Fruit fly (Drosophila melanogaster) ovary, adult (tissue): Measurements from ENCODE around the gene Ag5r2.

Experiments
- CG17801 ChIP-seq: fragments of 200-800 bp; optimal IDR thresholded peaks from 2 replicates; lab custom pipeline; 2019; ENCODE audit warnings: missing biosample characterization, mild to moderate bottlenecking, missing genetic modification characterization, moderate library complexity; ENCODE audit not compliant: partially characterized antibody

Gene Ag5r2

dm6 chrX:14784002-14784568, at the start of gene Ag5r2:
Gene Ag5r2, minus strand, starts transcription at chrX:14784052.
- no peak for TF ChIP-seq CG17801

- TF ChIP-seq CG17801, result no peak
Observed at dm6 chrX:14832562-14833303, 48.9 kb upstream of the Ag5r2 start, which contains the start of gene CG14411. Gene CG14411, plus strand, starts transcription at chrX:14832647.

DNA sequence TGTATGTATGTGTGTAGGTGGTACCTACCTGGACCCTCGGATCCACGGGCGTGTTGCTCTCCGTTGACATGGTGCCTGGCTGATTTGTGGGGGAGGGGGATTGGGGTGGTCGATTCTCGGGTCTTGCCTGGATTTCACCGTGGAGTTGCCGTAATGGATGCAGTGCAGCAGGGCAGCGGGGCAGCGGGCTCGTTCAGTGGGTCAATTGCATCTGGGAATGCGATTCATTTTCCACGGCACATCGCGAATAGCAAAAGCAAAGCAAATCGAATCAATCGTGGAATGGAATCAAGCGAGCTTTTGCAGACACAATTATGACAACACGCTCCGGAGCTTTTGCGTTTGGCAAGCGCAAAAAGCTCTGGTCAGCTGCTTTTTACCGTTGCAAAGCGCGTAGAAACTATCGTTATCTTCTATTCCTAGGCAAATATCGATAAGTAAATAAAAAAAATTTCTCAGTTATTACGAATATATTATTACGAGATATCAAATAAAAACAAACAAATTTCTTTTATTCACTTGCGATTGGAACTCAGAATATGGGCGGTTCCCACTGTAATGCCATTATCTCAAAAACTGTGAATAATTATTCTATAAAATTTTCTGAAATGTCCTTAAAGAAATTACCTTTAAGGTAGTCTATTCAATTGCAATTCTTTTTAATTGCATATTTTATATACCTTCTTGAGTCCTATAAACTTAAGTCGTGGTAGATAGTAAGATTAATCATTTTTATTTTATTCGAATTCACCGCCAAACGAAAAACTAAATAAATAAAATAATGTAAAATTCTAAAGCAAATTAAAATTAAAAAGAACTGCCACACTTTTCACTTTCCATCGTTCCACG, 48.1 kb upstream of the Ag5r2 start, which contains the start of gene CG14408:
Gene CG14408, minus strand, starts transcription at position 321 of the 849 bp plus-strand sequence.
- no peak for TF ChIP-seq CG17801

DNA sequence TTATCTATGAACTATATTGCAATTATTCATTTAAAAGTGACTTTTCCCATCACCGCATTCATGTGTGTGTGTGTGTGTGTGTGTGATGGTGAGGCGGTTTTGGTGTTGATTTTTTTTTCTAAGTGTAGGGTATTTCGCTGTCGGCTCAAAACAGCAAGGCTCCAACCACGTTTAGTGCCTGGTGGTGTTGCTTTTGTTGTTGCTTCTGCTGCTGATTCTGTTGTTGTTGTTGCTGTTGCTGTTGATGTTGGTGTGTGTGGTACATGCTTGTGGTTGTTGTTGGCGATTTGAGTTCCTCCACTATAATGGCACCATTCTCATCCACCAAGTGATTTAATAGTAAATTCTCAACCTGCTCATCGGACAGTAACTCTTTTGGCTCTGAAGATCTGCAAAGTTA, 43.8 kb upstream of the Ag5r2 start:
- TF ChIP-seq CG17801, result no peak

- TF ChIP-seq CG17801, result no peak
Observed at dm6 chrX:14825922-14826617, 42.2 kb upstream of the Ag5r2 start, which contains the start of gene rut. Gene rut, minus strand, starts transcription at chrX:14826073.

DNA sequence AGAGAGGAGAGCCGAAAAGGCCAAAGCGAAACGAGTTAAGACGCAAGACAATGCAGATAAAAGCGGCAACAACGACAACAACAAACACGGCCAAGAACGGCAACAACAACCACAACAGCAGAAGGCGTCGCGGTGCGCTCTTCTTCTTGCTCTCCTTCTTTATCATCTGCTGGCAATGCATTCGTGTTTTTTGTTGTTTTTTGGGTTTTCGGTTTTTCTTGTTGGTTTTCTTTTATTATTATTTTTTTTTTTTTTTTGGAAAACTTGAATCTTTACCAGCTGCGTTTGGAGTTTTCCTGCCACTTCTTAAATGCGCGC, 41.6 kb upstream of the Ag5r2 start:
- TF ChIP-seq CG17801, result no peak

DNA sequence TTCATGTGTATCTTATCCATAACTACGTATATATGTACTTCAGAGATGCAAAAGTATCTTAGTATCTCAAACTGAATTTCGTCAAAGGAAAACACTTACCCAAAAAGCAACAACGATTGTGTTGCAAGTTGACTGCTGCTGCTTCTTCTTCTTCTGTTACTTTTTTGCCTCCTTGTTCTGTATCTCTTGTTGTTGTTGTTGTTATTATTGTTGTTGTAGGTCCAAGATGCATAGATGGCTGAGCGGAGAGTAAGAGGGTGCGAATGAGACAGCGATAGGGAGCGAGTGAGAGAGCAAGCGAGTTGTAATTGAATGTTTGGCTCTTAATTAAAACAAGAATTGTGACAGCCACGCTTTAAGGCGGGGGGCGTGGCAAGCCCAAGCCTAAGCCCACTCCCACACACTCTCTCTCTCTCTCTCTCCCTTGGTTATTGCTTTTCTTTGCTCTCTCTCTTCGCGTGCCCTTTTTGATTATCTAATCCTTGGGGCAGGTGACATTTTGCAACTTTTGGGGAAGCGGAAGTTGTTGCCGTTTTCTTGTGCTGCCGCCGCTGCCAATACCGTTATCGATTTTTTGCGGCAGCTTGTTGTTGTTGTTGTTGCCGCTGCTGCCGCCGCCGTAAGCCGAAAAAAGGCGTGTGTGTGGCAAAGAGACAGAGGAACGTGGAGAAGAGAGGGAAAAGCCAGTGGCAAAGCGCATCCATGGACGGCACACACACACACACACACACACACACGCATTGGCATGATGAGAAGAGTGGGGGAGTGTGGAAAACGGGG, 41.0 kb upstream of the Ag5r2 start:
- TF ChIP-seq CG17801, result no peak

DNA sequence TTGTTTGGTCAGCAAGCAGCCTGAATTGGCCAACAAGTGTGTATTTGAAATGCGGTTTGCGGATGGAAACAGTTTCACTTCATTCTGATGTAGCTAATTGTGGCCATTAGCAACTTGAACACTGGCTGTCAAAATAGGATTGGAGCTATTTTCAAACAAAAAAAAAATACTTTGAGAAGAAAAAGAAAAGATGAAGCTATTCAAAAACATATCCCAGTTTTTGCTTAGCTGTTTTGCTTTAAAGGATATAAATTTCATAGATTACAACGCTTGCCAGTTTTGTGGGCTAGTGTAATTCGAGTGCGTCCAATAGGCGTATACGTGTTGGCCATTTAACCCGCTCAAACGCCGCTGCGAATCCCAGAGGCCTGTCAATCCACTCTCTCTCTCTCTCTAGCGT, 28.4 kb upstream of the Ag5r2 start:
- TF ChIP-seq CG17801, result no peak

dm6 chrX:14810433-14810832, 26.6 kb upstream of the Ag5r2 start:
- TF ChIP-seq CG17801, result no peak

dm6 chrX:14805646-14806045, 21.8 kb upstream of the Ag5r2 start:
- no peak for TF ChIP-seq CG17801

DNA sequence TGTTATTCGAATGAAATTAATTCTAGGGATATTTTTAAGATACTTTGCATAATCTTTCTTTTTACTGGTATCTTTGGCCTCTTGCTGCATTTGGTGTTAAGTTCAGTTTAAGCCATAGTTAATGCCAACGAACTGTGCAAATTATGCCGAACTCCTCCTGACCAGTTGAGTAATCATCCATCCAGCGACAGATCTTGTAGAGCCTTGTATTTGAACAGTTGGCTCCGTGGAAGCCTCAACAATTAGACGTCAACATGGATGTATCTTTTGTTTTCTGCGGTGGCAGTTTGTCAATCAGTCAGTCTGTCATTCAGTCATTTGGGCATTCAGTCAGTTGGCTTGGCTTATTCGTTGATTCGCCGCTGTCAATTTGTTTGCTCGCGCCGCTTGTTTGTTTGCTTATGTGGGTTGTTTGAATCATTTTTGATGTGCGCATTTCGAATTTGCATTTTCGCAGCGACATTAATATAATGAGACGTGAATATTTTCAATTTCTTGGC, 18.8 kb upstream of the Ag5r2 start:
- no peak for TF ChIP-seq CG17801

DNA sequence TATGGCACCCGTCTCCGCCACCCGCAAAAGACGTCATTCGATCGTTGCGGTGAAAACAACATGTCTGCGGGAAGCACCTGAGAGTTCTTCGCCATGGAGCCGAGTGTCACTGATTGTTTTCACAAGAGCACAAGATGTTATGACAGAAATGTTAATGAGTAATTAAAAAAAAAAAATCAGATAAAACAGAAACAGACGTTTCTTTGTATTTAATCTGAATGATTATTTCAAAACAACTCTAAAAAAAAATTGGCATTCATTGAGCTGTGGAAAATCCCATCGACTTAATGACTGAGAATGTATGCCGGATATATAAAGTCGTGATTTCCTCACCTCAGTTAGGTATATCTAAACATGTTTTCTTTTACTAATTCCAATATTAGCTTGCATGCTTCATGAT, 2.6 kb upstream of the Ag5r2 start, which contains the start of gene Ag5r:
Gene Ag5r, minus strand, starts transcription at position 101 of the 400 bp plus-strand sequence.
- TF ChIP-seq CG17801, result no peak

dm6 chrX:14776474-14776873, 7.4 kb downstream of the Ag5r2 start, which contains the start of gene CG5347:
Gene CG5347, plus strand, starts transcription at chrX:14776774.
- TF ChIP-seq CG17801, result no peak

DNA sequence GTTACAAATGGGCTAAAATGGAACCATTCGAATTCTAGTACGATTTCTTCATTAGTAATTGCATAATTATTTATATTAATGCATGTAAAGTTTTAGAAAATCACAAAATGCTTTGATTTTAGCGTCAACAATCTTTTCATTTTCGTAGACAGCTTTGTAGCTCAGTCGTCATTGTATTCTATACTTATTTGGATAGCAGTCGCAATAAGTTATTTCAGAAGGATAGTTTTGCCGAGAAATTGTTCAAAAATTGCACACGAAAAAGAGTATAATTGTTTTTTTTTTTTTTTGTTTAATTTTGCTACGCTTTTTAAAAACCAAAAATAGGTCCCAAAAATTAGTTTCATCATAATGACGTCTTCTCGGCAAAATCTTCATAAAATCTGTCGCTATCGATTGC, 8.8 kb downstream of the Ag5r2 start, which contains the start of gene CG5334:
Gene CG5334, plus strand, starts transcription at position 301 of the 400 bp plus-strand sequence.
- TF ChIP-seq CG17801, result no peak

DNA sequence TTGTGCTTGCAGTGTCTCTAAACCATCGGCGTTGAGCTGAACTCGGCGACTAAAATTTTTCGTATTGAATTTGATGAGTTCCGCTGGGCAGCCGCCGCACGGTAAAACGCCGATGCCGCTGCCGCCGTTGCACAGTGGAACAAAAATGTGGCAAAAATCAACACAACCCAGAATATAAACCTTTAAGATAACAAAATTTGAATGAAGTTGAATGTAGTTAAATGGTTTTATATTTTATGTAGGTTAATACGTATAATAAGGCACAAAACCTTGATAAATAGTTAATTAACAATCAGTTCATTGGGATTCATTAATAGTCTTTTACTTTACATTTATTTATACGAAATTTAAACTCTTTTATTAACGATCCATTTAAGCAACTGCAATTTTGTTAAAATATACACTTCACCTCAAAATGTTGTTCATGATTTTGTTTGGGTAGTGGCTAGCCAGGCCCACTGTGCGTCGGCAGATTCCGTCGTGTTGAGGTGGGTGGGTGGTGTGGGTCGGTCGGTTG, 18.1 kb downstream of the Ag5r2 start, which contains the start of gene CG15890:
Gene CG15890, minus strand, starts transcription at position 51 of the 517 bp plus-strand sequence.
- no peak for TF ChIP-seq CG17801
